Worm (Caenorhabditis elegans): ENCODE results near the gene ZK829.9.

- no peak for TF ChIP-seq xnd-1 (tag; optimal IDR thresholded peaks at IDR 0.05)
- no peak for TF ChIP-seq snpc-4 (GFP tag; optimal IDR thresholded peaks at IDR 0.05)
- TF ChIP-seq snpc-4 (tag; optimal IDR thresholded peaks at IDR 0.05) = no peak
- TF ChIP-seq nfya-1 (tag; optimal IDR thresholded peaks at IDR 0.05; ENCODE audit: borderline replicate concordance, insufficient read depth) = no peak
- no peak for TF ChIP-seq dox-1 (GFP tag; IDR thresholded peaks at IDR 0.05)
- no peak for TF ChIP-seq hmg-1.2 (GFP tag; IDR thresholded peaks at IDR 0.05)
These were observed at the start of gene ZK829.9 for ce11 chrIV:11970171-11970570.
